Fruit fly (Drosophila melanogaster) whole organism, wandering third instar larva: ENCODE measurements around the gene CG3558.
A peak's percentile ranks its signal among the peaks of the same experiment; 100 is the strongest.

ENCODE experiments used
- Abd-B ChIP-seq: fragments of >200 bp; optimal IDR thresholded peaks from 2 replicates; lab custom pipeline; 2017; ENCODE audit warnings: missing biosample characterization, missing genetic modification characterization
- CG32264 ChIP-seq: fragments of 200-800 bp; sonication (Bioruptor generic); optimal IDR thresholded peaks from 2 replicates; lab custom pipeline; 2016; ENCODE audit warnings: missing biosample characterization, missing genetic modification characterization
- CG9705 ChIP-seq: fragments of 200-800 bp; sonication (Bioruptor generic); optimal IDR thresholded peaks from 2 replicates; lab custom pipeline; 2018; ENCODE audit warnings: missing biosample characterization, mild to moderate bottlenecking, missing genetic modification characterization
- CrebA ChIP-seq: fragments of 200-800 bp; sonication (Bioruptor generic); optimal IDR thresholded peaks from 2 replicates; lab custom pipeline; 2016; ENCODE audit warnings: missing biosample characterization, mild to moderate bottlenecking, missing genetic modification characterization, borderline replicate concordance
- Dfd ChIP-seq: fragments of >200 bp; optimal IDR thresholded peaks from 2 replicates; lab custom pipeline; 2017; ENCODE audit warnings: missing biosample characterization, missing genetic modification characterization
- Dif ChIP-seq: fragments of 200-275, 200-300 bp; sonication (Bioruptor generic); optimal IDR thresholded peaks from 2 replicates; lab custom pipeline; 2018; ENCODE audit warnings: missing biosample characterization, missing genetic modification characterization; ENCODE audit not compliant: partially characterized antibody
- GATAd ChIP-seq: sonication (Bioruptor generic); optimal IDR thresholded peaks from 2 replicates; lab custom pipeline; 2016; ENCODE audit warnings: missing biosample characterization, missing genetic modification characterization
- HLH106 ChIP-seq: fragments of 200-800 bp; optimal IDR thresholded peaks from 3 replicates; lab custom pipeline; 2019; ENCODE audit warnings: missing biosample characterization, mild to moderate bottlenecking, missing genetic modification characterization, moderate library complexity
- Hnf4 ChIP-seq: fragments of 200-800 bp; sonication (Bioruptor generic); optimal IDR thresholded peaks from 2 replicates; lab custom pipeline; 2016; ENCODE audit warnings: missing biosample characterization, mild to moderate bottlenecking, missing genetic modification characterization
- Hr78 ChIP-seq: fragments of >200 bp; optimal IDR thresholded peaks from 2 replicates; lab custom pipeline; 2017; ENCODE audit warnings: missing biosample characterization, missing genetic modification characterization
- Hr83 ChIP-seq: fragments of 200-300 bp; sonication (Bioruptor generic); optimal IDR thresholded peaks from 2 replicates; lab custom pipeline; 2016; ENCODE audit warnings: missing biosample characterization, mild to moderate bottlenecking, missing genetic modification characterization, moderate library complexity; ENCODE audit not compliant: poor library complexity, severe bottlenecking
- Jra ChIP-seq: sonication (Bioruptor generic); optimal IDR thresholded peaks from 2 replicates; lab custom pipeline; 2016; ENCODE audit warnings: missing biosample characterization, missing genetic modification characterization
- Mio ChIP-seq: sonication (Bioruptor generic); optimal IDR thresholded peaks from 2 replicates; lab custom pipeline; 2016; ENCODE audit warnings: missing biosample characterization, missing genetic modification characterization
- Myc ChIP-seq: fragments of >200 bp; optimal IDR thresholded peaks from 2 replicates; lab custom pipeline; 2017
- N ChIP-seq: fragments of >200 bp; optimal IDR thresholded peaks from 2 replicates; lab custom pipeline; 2018; ENCODE audit warnings: missing biosample characterization, missing external identifiers, missing genetic modification characterization
- OdsH ChIP-seq: fragments of 200-800 bp; sonication (Bioruptor generic); optimal IDR thresholded peaks from 2 replicates; lab custom pipeline; 2016; ENCODE audit warnings: missing biosample characterization, mild to moderate bottlenecking, missing genetic modification characterization
- Rel ChIP-seq, 2 experiments: fragments of 200-800 bp; sonication (Bioruptor generic) in 1 of 2; optimal IDR thresholded peaks; 2 replicates in 1 of 2; 3 replicates in 1 of 2; lab custom pipeline; 2016 to 2019; ENCODE audit warnings: mild to moderate bottlenecking in 2 of 2, missing biosample characterization in 2 of 2, missing genetic modification characterization in 2 of 2, moderate library complexity in 1 of 2
- Sp1 ChIP-seq: fragments of 200-800 bp; sonication (Bioruptor generic); optimal IDR thresholded peaks from 3 replicates; lab custom pipeline; 2019; ENCODE audit warnings: missing biosample characterization, mild to moderate bottlenecking, missing genetic modification characterization, moderate library complexity
- Vsx2 ChIP-seq: fragments of 200-300, 225-300 bp; sonication (Bioruptor generic); optimal IDR thresholded peaks from 2 replicates; lab custom pipeline; 2018; ENCODE audit warnings: missing biosample characterization, missing genetic modification characterization; ENCODE audit not compliant: partially characterized antibody
- br ChIP-seq: fragments of 200-800 bp; sonication (Bioruptor generic); optimal IDR thresholded peaks from 2 replicates; lab custom pipeline; 2016; ENCODE audit warnings: missing biosample characterization, missing genetic modification characterization
- brk ChIP-seq: fragments of 200-800 bp; sonication (Bioruptor generic); optimal IDR thresholded peaks from 2 replicates; lab custom pipeline; 2016; ENCODE audit warnings: missing biosample characterization, mild to moderate bottlenecking, missing genetic modification characterization
- dl ChIP-seq, 2 experiments: fragments of 175-275, 200-275 bp in 1 of 2; fragments of 200-275 bp in 1 of 2; sonication (Bioruptor generic); optimal IDR thresholded peaks; lab custom pipeline; 2018; ENCODE audit warnings: mild to moderate bottlenecking in 2 of 2, missing biosample characterization in 2 of 2, missing genetic modification characterization in 2 of 2, moderate library complexity in 2 of 2; ENCODE audit not compliant: partially characterized antibody in 2 of 2, insufficient read depth in 1 of 2
- dmrt93B ChIP-seq: fragments of 200-800 bp; sonication (Bioruptor generic); optimal IDR thresholded peaks from 2 replicates; lab custom pipeline; 2018; ENCODE audit warnings: missing biosample characterization, mild to moderate bottlenecking, missing genetic modification characterization
- dsf ChIP-seq: sonication (Bioruptor generic); optimal IDR thresholded peaks from 2 replicates; lab custom pipeline; 2016; ENCODE audit warnings: missing biosample characterization, missing genetic modification characterization, borderline replicate concordance
- ey ChIP-seq: fragments of 200-800 bp; sonication (Bioruptor generic); optimal IDR thresholded peaks from 2 replicates; lab custom pipeline; 2016; ENCODE audit warnings: missing biosample characterization, missing genetic modification characterization
- foxo ChIP-seq, 2 experiments: fragments of 200-800 bp; sonication (Bioruptor generic); optimal IDR thresholded peaks; 2 replicates in 1 of 2; 3 replicates in 1 of 2; lab custom pipeline; 2016 to 2017; ENCODE audit warnings: missing biosample characterization in 2 of 2, missing genetic modification characterization in 2 of 2
- fru ChIP-seq: fragments of 200-800 bp; sonication (Bioruptor generic); optimal IDR thresholded peaks from 3 replicates; lab custom pipeline; 2016; ENCODE audit warnings: missing biosample characterization, mild to moderate bottlenecking, missing genetic modification characterization
- h ChIP-seq: fragments of 200-800 bp; sonication (Bioruptor generic); optimal IDR thresholded peaks from 3 replicates; lab custom pipeline; 2016; ENCODE audit warnings: missing biosample characterization, mild to moderate bottlenecking, missing genetic modification characterization
- jim ChIP-seq: fragments of 175-275, 200-325 bp; sonication (Bioruptor generic); optimal IDR thresholded peaks from 2 replicates; lab custom pipeline; 2016; ENCODE audit warnings: missing biosample characterization, mild to moderate bottlenecking, missing genetic modification characterization
- lola ChIP-seq: fragments of >200 bp; optimal IDR thresholded peaks from 2 replicates; lab custom pipeline; 2017; ENCODE audit warnings: missing biosample characterization, missing genetic modification characterization
- pan ChIP-seq: fragments of >200 bp; optimal IDR thresholded peaks from 2 replicates; lab custom pipeline; 2017
- psq ChIP-seq: fragments of 200-800 bp; sonication (Bioruptor generic); optimal IDR thresholded peaks from 3 replicates; lab custom pipeline; 2017; ENCODE audit warnings: missing biosample characterization, mild to moderate bottlenecking, missing genetic modification characterization, moderate library complexity
- rgr ChIP-seq: fragments of 200-800 bp; sonication (Bioruptor generic); optimal IDR thresholded peaks from 3 replicates; lab custom pipeline; 2016; ENCODE audit warnings: missing biosample characterization, mild to moderate bottlenecking, missing genetic modification characterization
- sage ChIP-seq: fragments of 200-800 bp; sonication (Bioruptor generic); optimal IDR thresholded peaks from 2 replicates; lab custom pipeline; 2016; ENCODE audit warnings: missing biosample characterization, mild to moderate bottlenecking, missing genetic modification characterization
- sv ChIP-seq: fragments of 200-800 bp; sonication (Bioruptor generic); optimal IDR thresholded peaks from 3 replicates; lab custom pipeline; 2016; ENCODE audit warnings: missing biosample characterization, missing genetic modification characterization
- tai ChIP-seq: sonication (Bioruptor generic); optimal IDR thresholded peaks from 2 replicates; lab custom pipeline; 2016; ENCODE audit warnings: missing biosample characterization, missing genetic modification characterization
- usp ChIP-seq: fragments of >200 bp; optimal IDR thresholded peaks from 2 replicates; lab custom pipeline; 2017; ENCODE audit warnings: missing biosample characterization, missing genetic modification characterization
- woc ChIP-seq: sonication (Bioruptor generic); optimal IDR thresholded peaks from 2 replicates; lab custom pipeline; 2016; ENCODE audit warnings: missing biosample characterization, mild to moderate bottlenecking, missing genetic modification characterization

Gene CG3558

dm6 chr2L:3006194-3006593, 13.5 kb downstream of the CG3558 start:
- TF ChIP-seq psq (no peak), Rel (GFP tag; optimal IDR thresholded peaks at IDR 0.05; lab: Kevin White, UChicago) (no peak), Rel (tag; optimal IDR thresholded peaks at IDR 0.05; lab: Kevin White, UChicago) (no peak), Abd-B (GFP tag; lab: Kevin White, UChicago) (no peak), CG9705 (GFP tag; lab: Kevin White, UChicago) (no peak), pan (lab: Kevin White, UChicago) (no peak), dl (GFP tag; optimal IDR thresholded peaks at IDR 0.05; lab: Kevin White, UChicago; ENCODE audit: insufficient read depth in 1 of 2, partially characterized antibody in 2 of 2) (no peak), Vsx2 (GFP tag; lab: Kevin White, UChicago) (no peak)

- no peak for TF ChIP-seq br (GFP tag; lab: Kevin White, UChicago)
- no peak for TF ChIP-seq dl (GFP tag; optimal IDR thresholded peaks at IDR 0.05; lab: Kevin White, UChicago; ENCODE audit: insufficient read depth in 1 of 2, partially characterized antibody in 2 of 2)
- TF ChIP-seq CrebA (GFP tag; lab: Kevin White, UChicago), result no peak
- TF ChIP-seq GATAd, result no peak
- no peak for TF ChIP-seq Jra (GFP tag; lab: Kevin White, UChicago)
- TF ChIP-seq HLH106, result no peak
- TF ChIP-seq sv (GFP tag; lab: Kevin White, UChicago), result no peak
- no peak for TF ChIP-seq Sp1 (GFP tag; lab: Kevin White, UChicago)
- no peak for TF ChIP-seq CG9705 (GFP tag; lab: Kevin White, UChicago)
- no peak for TF ChIP-seq Dfd (GFP tag; lab: Kevin White, UChicago)
- no peak for TF ChIP-seq ey (GFP tag; lab: Kevin White, UChicago)
- TF ChIP-seq OdsH (GFP tag; lab: Kevin White, UChicago), result no peak
- TF ChIP-seq rgr, result no peak
Observed at dm6 chr2L:3006925-3007426, 14.3 kb downstream of the CG3558 start.

dm6 chr2L:3009438-3009837, 16.8 kb downstream of the CG3558 start:
- no peak for TF ChIP-seq N
- TF ChIP-seq Abd-B (GFP tag; lab: Kevin White, UChicago), result no peak
- TF ChIP-seq HLH106, result no peak
- no peak for TF ChIP-seq fru (GFP tag; lab: Kevin White, UChicago)

- peak; percentile 68 for TF ChIP-seq psq
- TF ChIP-seq Hr78 (GFP tag; lab: Kevin White, UChicago), result no peak
- no peak for TF ChIP-seq usp (GFP tag; lab: Kevin White, UChicago)
- peak in 1 of 2 experiments; percentile 67 for TF ChIP-seq foxo (GFP tag; optimal IDR thresholded peaks at IDR 0.05; lab: Kevin White, UChicago)
- TF ChIP-seq ey (GFP tag; lab: Kevin White, UChicago), result peak; percentile 66
- no peak for TF ChIP-seq dl (GFP tag; optimal IDR thresholded peaks at IDR 0.05; lab: Kevin White, UChicago; ENCODE audit: insufficient read depth in 1 of 2, partially characterized antibody in 2 of 2)
- TF ChIP-seq pan (lab: Kevin White, UChicago), result no peak
- TF ChIP-seq CG9705 (GFP tag; lab: Kevin White, UChicago), result no peak
- peak; percentile 69 for TF ChIP-seq HLH106
- peak; percentile 69 for TF ChIP-seq OdsH (GFP tag; lab: Kevin White, UChicago)
- TF ChIP-seq sv (GFP tag; lab: Kevin White, UChicago), result no peak
- TF ChIP-seq brk (GFP tag; lab: Kevin White, UChicago), result no peak
- TF ChIP-seq Jra (GFP tag; lab: Kevin White, UChicago), result no peak
- TF ChIP-seq Hr83, result no peak
- TF ChIP-seq h (GFP tag; lab: Kevin White, UChicago), result peak; percentile 74
- TF ChIP-seq N, result no peak
- no peak for TF ChIP-seq Hnf4 (GFP tag; lab: Kevin White, UChicago)
- TF ChIP-seq Mio (GFP tag; lab: Kevin White, UChicago), result no peak
- TF ChIP-seq sage (GFP tag; lab: Kevin White, UChicago), result no peak
- TF ChIP-seq Dfd (GFP tag; lab: Kevin White, UChicago), result no peak
- TF ChIP-seq Abd-B (GFP tag; lab: Kevin White, UChicago), result no peak
- TF ChIP-seq CrebA (GFP tag; lab: Kevin White, UChicago), result no peak
- peak; percentile 80 for TF ChIP-seq fru (GFP tag; lab: Kevin White, UChicago)
- TF ChIP-seq br (GFP tag; lab: Kevin White, UChicago), result peak; percentile 78
- TF ChIP-seq dsf (GFP tag; lab: Kevin White, UChicago), result no peak
- peak; percentile 71 for TF ChIP-seq rgr
- peak; percentile 61 for TF ChIP-seq woc
- TF ChIP-seq Myc, result no peak
- no peak for TF ChIP-seq GATAd
- peak; percentile 38 for TF ChIP-seq dmrt93B
- peak; percentile 46 for TF ChIP-seq CG32264 (GFP tag; lab: Kevin White, UChicago)
- no peak for TF ChIP-seq Dif (GFP tag; lab: Kevin White, UChicago)
- no peak for TF ChIP-seq lola
- TF ChIP-seq Vsx2 (GFP tag; lab: Kevin White, UChicago), result no peak
- peak; percentile 68 for TF ChIP-seq Sp1 (GFP tag; lab: Kevin White, UChicago)
- no peak for TF ChIP-seq tai (GFP tag; lab: Kevin White, UChicago)
- TF ChIP-seq jim (GFP tag; lab: Kevin White, UChicago), result peak; percentile 42
- TF ChIP-seq Rel (GFP tag; optimal IDR thresholded peaks at IDR 0.05; lab: Kevin White, UChicago), result no peak
- TF ChIP-seq Rel (tag; optimal IDR thresholded peaks at IDR 0.05; lab: Kevin White, UChicago), result no peak
Observed at dm6 chr2L:3011484-3011883, 18.8 kb downstream of the CG3558 start.
